Fruit fly (Drosophila melanogaster) whole organism, adult: ENCODE data around the gene Cog4.

Experiments used
- CG11617 ChIP-seq: fragments of 200-800 bp; sonication (Bioruptor generic); optimal IDR thresholded peaks from 2 replicates; lab custom pipeline; 2017; ENCODE audit warnings: mild to moderate bottlenecking, missing biosample characterization, missing genetic modification reagents, missing genetic modification characterization
- CG12768 ChIP-seq: fragments of 200-800 bp; sonication (Bioruptor generic); optimal IDR thresholded peaks from 2 replicates; lab custom pipeline; 2017; ENCODE audit warnings: missing biosample characterization, missing genetic modification characterization, mild to moderate bottlenecking, moderate library complexity, missing genetic modification reagents
- CG14711 ChIP-seq: fragments of 200-800 bp; sonication (Bioruptor generic); optimal IDR thresholded peaks from 2 replicates; lab custom pipeline; 2018; ENCODE audit warnings: missing biosample characterization, mild to moderate bottlenecking, missing genetic modification characterization, moderate library complexity
- CG1620 ChIP-seq: fragments of 200-800 bp; sonication (Bioruptor generic); optimal IDR thresholded peaks from 2 replicates; lab custom pipeline; 2016; ENCODE audit warnings: missing biosample characterization, missing genetic modification characterization
- CG33017 ChIP-seq: fragments of 200-800 bp; sonication (Bioruptor generic); optimal IDR thresholded peaks from 2 replicates; lab custom pipeline; 2018; ENCODE audit warnings: missing biosample characterization, mild to moderate bottlenecking, missing genetic modification characterization, moderate library complexity
- CG5204 ChIP-seq: fragments of 200-800 bp; sonication (Bioruptor generic); optimal IDR thresholded peaks from 2 replicates; lab custom pipeline; 2016; ENCODE audit warnings: missing biosample characterization, missing genetic modification characterization
- CG7045 ChIP-seq: fragments of 200-800 bp; sonication (Bioruptor generic); optimal IDR thresholded peaks from 2 replicates; lab custom pipeline; 2017; ENCODE audit warnings: missing biosample characterization, mild to moderate bottlenecking, missing genetic modification characterization
- CG7101 ChIP-seq: fragments of 200-800 bp; sonication (Bioruptor generic); optimal IDR thresholded peaks from 2 replicates; lab custom pipeline; 2018; ENCODE audit warnings: missing biosample characterization, mild to moderate bottlenecking, missing genetic modification characterization, moderate library complexity
- Clk ChIP-seq: fragments of 200-800 bp; sonication (Bioruptor generic); optimal IDR thresholded peaks from 2 replicates; lab custom pipeline; 2017; ENCODE audit warnings: missing biosample characterization, missing genetic modification characterization
- Crg-1 ChIP-seq: fragments of 200-800 bp; sonication (Bioruptor generic); optimal IDR thresholded peaks from 2 replicates; lab custom pipeline; 2016; ENCODE audit warnings: missing biosample characterization, missing genetic modification characterization
- Hr96 ChIP-seq: fragments of 200-800 bp; sonication (Bioruptor generic); optimal IDR thresholded peaks from 2 replicates; lab custom pipeline; 2016; ENCODE audit warnings: missing biosample characterization, missing genetic modification characterization
- Mnt ChIP-seq: fragments of 200-800 bp; sonication (Bioruptor generic); optimal IDR thresholded peaks from 2 replicates; lab custom pipeline; 2016; ENCODE audit warnings: missing biosample characterization, mild to moderate bottlenecking, missing genetic modification characterization
- bab1 ChIP-seq: fragments of 200-800 bp; sonication (Bioruptor generic); optimal IDR thresholded peaks from 3 replicates; lab custom pipeline; 2019; ENCODE audit warnings: missing biosample characterization, mild to moderate bottlenecking, missing genetic modification characterization, moderate library complexity
- cic ChIP-seq: fragments of 200-800 bp; sonication (Bioruptor generic); optimal IDR thresholded peaks from 2 replicates; lab custom pipeline; 2017; ENCODE audit warnings: missing biosample characterization, mild to moderate bottlenecking, missing genetic modification characterization, moderate library complexity
- cnc ChIP-seq, 2 experiments: fragments of >200 bp; optimal IDR thresholded peaks; 2 replicates each; lab custom pipeline; 2017
- kay ChIP-seq: fragments of 200-800 bp; sonication (Bioruptor generic); peaks from one replicate; lab custom pipeline; 2016; ENCODE audit warnings: missing biosample characterization, missing genetic modification characterization, borderline replicate concordance
- ovo ChIP-seq: fragments of 200-800 bp; sonication (Bioruptor generic); optimal IDR thresholded peaks from 2 replicates; lab custom pipeline; 2016; ENCODE audit warnings: missing biosample characterization, missing genetic modification characterization
- tj ChIP-seq: fragments of 200-800 bp; sonication (Bioruptor generic); optimal IDR thresholded peaks from 3 replicates; lab custom pipeline; 2017; ENCODE audit warnings: missing biosample characterization, mild to moderate bottlenecking, missing genetic modification characterization, moderate library complexity
- toe ChIP-seq: fragments of 200-800 bp; sonication (Bioruptor generic); optimal IDR thresholded peaks from 2 replicates; lab custom pipeline; 2016; ENCODE audit warnings: missing biosample characterization, missing genetic modification characterization

Cog4 gene

dm6 chr2L:10472257-10472656 lies 16.2 kb downstream of the Cog4 start:
- TF ChIP-seq kay (peak; percentile 67), CG7101 (tag; lab: Kevin White, UChicago) (no peak)

dm6 chr2L:10470211-10470610 lies 18.2 kb downstream of the Cog4 start:
- TF ChIP-seq CG11617 (GFP tag; lab: Kevin White, UChicago) (no peak), CG12768 (no peak), Crg-1 (GFP tag; lab: Kevin White, UChicago) (no peak), cnc (optimal IDR thresholded peaks at IDR 0.05; lab: Kevin White, UChicago) (no peak)

- no peak for TF ChIP-seq Clk
- no peak for TF ChIP-seq Mnt
- TF ChIP-seq toe (GFP tag; lab: Kevin White, UChicago), result no peak
- no peak for TF ChIP-seq CG1620 (GFP tag; lab: Kevin White, UChicago)
- TF ChIP-seq tj (GFP tag; lab: Kevin White, UChicago), result no peak
- TF ChIP-seq ovo, result no peak
These were observed 19.4 kb downstream of the Cog4 start for dm6 chr2L:10468978-10469377.

dm6 chr2L:10468388-10468787 lies 20.0 kb downstream of the Cog4 start:
- TF ChIP-seq bab1 (GFP tag; lab: Kevin White, UChicago), result no peak
- peak; percentile 15 for TF ChIP-seq CG7045
- peak; percentile 11 for TF ChIP-seq kay

dm6 chr2L:10466865-10467270 lies 21.6 kb downstream of the Cog4 start:
- no peak for TF ChIP-seq CG12768
- no peak for TF ChIP-seq bab1 (GFP tag; lab: Kevin White, UChicago)
- no peak for TF ChIP-seq CG14711 (tag; lab: Kevin White, UChicago)
- TF ChIP-seq Hr96 (GFP tag; lab: Kevin White, UChicago), result no peak
- no peak for TF ChIP-seq tj (GFP tag; lab: Kevin White, UChicago)
- no peak for TF ChIP-seq cnc (optimal IDR thresholded peaks at IDR 0.05; lab: Kevin White, UChicago)
- TF ChIP-seq CG33017, result no peak
- TF ChIP-seq Clk, result no peak
- no peak for TF ChIP-seq CG7045
- no peak for TF ChIP-seq ovo
- TF ChIP-seq CG11617 (GFP tag; lab: Kevin White, UChicago), result no peak
- TF ChIP-seq CG7101 (tag; lab: Kevin White, UChicago), result no peak

- no peak for TF ChIP-seq CG5204
These were observed 29.4 kb downstream of the Cog4 start for dm6 chr2L:10458979-10459378.

- TF ChIP-seq Mnt (peak; percentile 9), cic (GFP tag; lab: Kevin White, UChicago) (peak; percentile 34), Clk (no peak), CG11617 (GFP tag; lab: Kevin White, UChicago) (no peak), tj (GFP tag; lab: Kevin White, UChicago) (peak; percentile 73), kay (peak; percentile 70), CG33017 (peak; percentile 9), CG7045 (no peak), CG12768 (peak; percentile 12)
These were observed 31.1 kb downstream of the Cog4 start, which contains the start of the genes LManI and LManII for dm6 chr2L:10457191-10457899. Gene LManI, minus strand, starts transcription at chr2L:10457241. Gene LManII, plus strand, starts transcription at chr2L:10457658.

dm6 chr2L:10455944-10456520 lies 32.4 kb downstream of the Cog4 start:
- TF ChIP-seq CG7045 (no peak), cic (GFP tag; lab: Kevin White, UChicago) (peak; percentile 52)

- no peak for TF ChIP-seq kay
- no peak for TF ChIP-seq CG14711 (tag; lab: Kevin White, UChicago)
- no peak for TF ChIP-seq toe (GFP tag; lab: Kevin White, UChicago)
- TF ChIP-seq Mnt, result no peak
- TF ChIP-seq cnc (optimal IDR thresholded peaks at IDR 0.05; lab: Kevin White, UChicago), result no peak
- no peak for TF ChIP-seq CG11617 (GFP tag; lab: Kevin White, UChicago)
- no peak for TF ChIP-seq CG7045
- no peak for TF ChIP-seq CG12768
- no peak for TF ChIP-seq Hr96 (GFP tag; lab: Kevin White, UChicago)
- no peak for TF ChIP-seq tj (GFP tag; lab: Kevin White, UChicago)
- no peak for TF ChIP-seq Crg-1 (GFP tag; lab: Kevin White, UChicago)
- no peak for TF ChIP-seq CG1620 (GFP tag; lab: Kevin White, UChicago)
- no peak for TF ChIP-seq Clk
- TF ChIP-seq cic (GFP tag; lab: Kevin White, UChicago), result no peak
- TF ChIP-seq CG5204, result no peak
- TF ChIP-seq bab1 (GFP tag; lab: Kevin White, UChicago), result no peak
These were observed 36.1 kb downstream of the Cog4 start, which contains the start of gene ppk10 for dm6 chr2L:10452296-10452695. Gene ppk10, minus strand, starts transcription at chr2L:10452396.
